Fruit fly (Drosophila melanogaster) whole organism, embryonic: Measurements from ENCODE around the gene miple2.

Experiments used
- B-H1 ChIP-seq: fragments of 200-800 bp; sonication (Bioruptor generic); IDR thresholded peaks from 3 replicates; pipeline ENCODE4 v1.3.6; 2022; ENCODE audit warnings: missing biosample characterization, missing genetic modification characterization
- Blimp-1 ChIP-seq: fragments of 200-800 bp; sonication (Bioruptor generic); optimal IDR thresholded peaks from 3 replicates; lab custom pipeline; 2018; ENCODE audit warnings: missing biosample characterization, missing genetic modification characterization, mild to moderate bottlenecking, moderate library complexity, missing genetic modification reagents
- CG12071 ChIP-seq: fragments of 200-800 bp; sonication (Bioruptor generic); optimal IDR thresholded peaks from 3 replicates; lab custom pipeline; 2018; ENCODE audit warnings: missing biosample characterization, mild to moderate bottlenecking, missing genetic modification characterization
- CG12391 ChIP-seq: fragments of 200-800 bp; sonication (Bioruptor generic); optimal IDR thresholded peaks from 3 replicates; lab custom pipeline; 2018; ENCODE audit warnings: missing biosample characterization, mild to moderate bottlenecking, missing genetic modification characterization, moderate library complexity
- CG31224 ChIP-seq: fragments of 200-800 bp; sonication (Bioruptor generic); IDR thresholded peaks from 2 replicates; pipeline ENCODE4 v1.3.6; 2022; ENCODE audit warnings: missing biosample characterization, missing genetic modification characterization
- CG33213 ChIP-seq: fragments of 200-800 bp; sonication (Bioruptor generic); optimal IDR thresholded peaks from 3 replicates; lab custom pipeline; 2016; ENCODE audit warnings: missing biosample characterization, missing genetic modification characterization
- CG34224 ChIP-seq: fragments of 200-800 bp; sonication (Bioruptor generic); IDR thresholded peaks from 3 replicates; pipeline ENCODE4 v1.3.6; 2022; ENCODE audit warnings: missing biosample characterization, missing genetic modification characterization; ENCODE audit not compliant: partially characterized antibody
- CG5180 ChIP-seq: fragments of 200-800 bp; sonication (Bioruptor generic); optimal IDR thresholded peaks from 3 replicates; lab custom pipeline; 2017; ENCODE audit warnings: missing biosample characterization, missing genetic modification characterization, mild to moderate bottlenecking, moderate library complexity, missing genetic modification reagents
- CG5245 ChIP-seq: fragments of 200-800 bp; sonication (Bioruptor generic); optimal IDR thresholded peaks from 3 replicates; lab custom pipeline; 2016; ENCODE audit warnings: missing biosample characterization, missing genetic modification characterization
- CG6272 ChIP-seq: fragments of 200-800 bp; sonication (Bioruptor generic); IDR thresholded peaks from 2 replicates; pipeline ENCODE4 v1.3.6; 2022; ENCODE audit warnings: missing biosample characterization, missing genetic modification characterization
- CG7271 ChIP-seq: fragments of 200-800 bp; sonication (Bioruptor generic); optimal IDR thresholded peaks from 2 replicates; lab custom pipeline; 2018; ENCODE audit warnings: missing biosample characterization, mild to moderate bottlenecking, missing genetic modification characterization, moderate library complexity
- CG8089 ChIP-seq: fragments of 200-800 bp; sonication (Bioruptor generic); optimal IDR thresholded peaks from 3 replicates; lab custom pipeline; 2016; ENCODE audit warnings: missing biosample characterization, missing genetic modification characterization
- CG8281 ChIP-seq: fragments of 200-800 bp; sonication (Bioruptor generic); optimal IDR thresholded peaks from 2 replicates; lab custom pipeline; 2018; ENCODE audit warnings: missing biosample characterization, mild to moderate bottlenecking, missing genetic modification characterization, moderate library complexity
- Elba2 ChIP-seq: fragments of 200-800 bp; sonication (Bioruptor generic); optimal IDR thresholded peaks from 3 replicates; lab custom pipeline; 2016; ENCODE audit warnings: missing biosample characterization, missing genetic modification characterization
- Fer1 ChIP-seq: fragments of 200-800 bp; sonication (Bioruptor generic); optimal IDR thresholded peaks from 2 replicates; lab custom pipeline; 2017; ENCODE audit warnings: missing biosample characterization, mild to moderate bottlenecking, missing genetic modification characterization
- HmgZ ChIP-seq: fragments of 200-800 bp; sonication (Bioruptor generic); optimal IDR thresholded peaks from 2 replicates; lab custom pipeline; 2018; ENCODE audit warnings: missing biosample characterization, mild to moderate bottlenecking, missing genetic modification characterization
- Jarid2 ChIP-seq: fragments of 200-800 bp; sonication (Bioruptor generic); optimal IDR thresholded peaks from 3 replicates; lab custom pipeline; 2017; ENCODE audit warnings: mild to moderate bottlenecking, missing biosample characterization, missing genetic modification reagents, missing genetic modification characterization
- MBD-R2 ChIP-seq: fragments of 200-800 bp; sonication (Bioruptor generic); IDR thresholded peaks from 2 replicates; pipeline ENCODE4 v1.3.6; 2022; ENCODE audit warnings: missing biosample characterization, missing genetic modification characterization
- Myb ChIP-seq: fragments of 200-800 bp; sonication (Bioruptor generic); optimal IDR thresholded peaks from 2 replicates; lab custom pipeline; 2016; ENCODE audit warnings: missing biosample characterization, missing genetic modification characterization
- NC2α ChIP-seq: fragments of 200-800 bp; sonication (Bioruptor generic); optimal IDR thresholded peaks from 2 replicates; lab custom pipeline; 2016; ENCODE audit warnings: missing biosample characterization, missing genetic modification characterization
- Sin3A ChIP-seq: fragments of >200 bp; optimal IDR thresholded peaks from 2 replicates; lab custom pipeline; 2018
- Sry-β ChIP-seq: fragments of 200-800 bp; sonication (Bioruptor generic); optimal IDR thresholded peaks from 2 replicates; lab custom pipeline; 2018; ENCODE audit warnings: missing biosample characterization, mild to moderate bottlenecking, missing genetic modification characterization, moderate library complexity
- Taf1 ChIP-seq: fragments of 200-800 bp; sonication (Bioruptor generic); IDR thresholded peaks from 2 replicates; pipeline ENCODE4 v1.3.6; 2022; ENCODE audit warnings: missing biosample characterization, missing genetic modification characterization
- aop ChIP-seq: fragments of 200-800 bp; sonication (Bioruptor generic); IDR thresholded peaks from 2 replicates; pipeline ENCODE4 v1.3.6; 2022; ENCODE audit warnings: missing biosample characterization, missing genetic modification characterization
- az2 ChIP-seq: fragments of 200-800 bp; sonication (Bioruptor generic); optimal IDR thresholded peaks from 3 replicates; lab custom pipeline; 2016; ENCODE audit warnings: missing biosample characterization, missing genetic modification characterization
- bcd ChIP-seq: fragments of 200-800 bp; sonication (Bioruptor generic); optimal IDR thresholded peaks from 2 replicates; lab custom pipeline; 2017; ENCODE audit warnings: missing biosample characterization, mild to moderate bottlenecking, missing genetic modification characterization
- cas ChIP-seq: fragments of 200-800 bp; sonication (Bioruptor generic); IDR thresholded peaks from 2 replicates; pipeline ENCODE4 v1.3.6; 2022; ENCODE audit warnings: missing biosample characterization, missing genetic modification characterization
- caup ChIP-seq: fragments of 200-800 bp; sonication (Bioruptor generic); optimal IDR thresholded peaks from 3 replicates; lab custom pipeline; 2017; ENCODE audit warnings: missing biosample characterization, mild to moderate bottlenecking, missing genetic modification characterization, moderate library complexity; ENCODE audit not compliant: severe bottlenecking
- dm ChIP-seq: fragments of 200-800 bp; sonication (Bioruptor generic); optimal IDR thresholded peaks from 3 replicates; lab custom pipeline; 2016; ENCODE audit warnings: missing biosample characterization, missing genetic modification characterization
- ems ChIP-seq: fragments of 200-800 bp; sonication (Bioruptor generic); optimal IDR thresholded peaks from 3 replicates; lab custom pipeline; 2016; ENCODE audit warnings: missing biosample characterization, missing genetic modification characterization
- esg ChIP-seq: fragments of 200-800 bp; sonication (Bioruptor generic); conservative IDR thresholded peaks from 2 replicates; pipeline ENCODE4 v1.3.6; 2022; ENCODE audit warnings: missing biosample characterization, missing genetic modification characterization
- fd102C ChIP-seq: fragments of 200-800 bp; sonication (Bioruptor generic); optimal IDR thresholded peaks from 2 replicates; lab custom pipeline; 2018; ENCODE audit warnings: missing biosample characterization, mild to moderate bottlenecking, missing genetic modification characterization, moderate library complexity
- fd96Cb ChIP-seq: fragments of 200-800 bp; sonication (Bioruptor generic); optimal IDR thresholded peaks from 2 replicates; lab custom pipeline; 2018; ENCODE audit warnings: missing biosample characterization, mild to moderate bottlenecking, missing genetic modification characterization, moderate library complexity
- jigr1 ChIP-seq: fragments of 200-800 bp; sonication (Bioruptor generic); IDR thresholded peaks from 3 replicates; pipeline ENCODE4 v1.3.6; 2022; ENCODE audit warnings: missing biosample characterization, missing genetic modification characterization
- kay ChIP-seq: fragments of 200-800 bp; sonication (Bioruptor generic); optimal IDR thresholded peaks from 2 replicates; lab custom pipeline; 2016; ENCODE audit warnings: missing biosample characterization, missing genetic modification characterization
- klu ChIP-seq: fragments of 200-800 bp; sonication (Bioruptor generic); IDR thresholded peaks from 2 replicates; pipeline ENCODE4 v1.3.6; 2022; ENCODE audit warnings: missing biosample characterization, missing genetic modification characterization
- mirr ChIP-seq: fragments of 200-800 bp; sonication (Bioruptor generic); optimal IDR thresholded peaks from 3 replicates; lab custom pipeline; 2018; ENCODE audit warnings: missing biosample characterization, mild to moderate bottlenecking, missing genetic modification characterization
- org-1 ChIP-seq: fragments of 200-800 bp; sonication (Bioruptor generic); optimal IDR thresholded peaks from 2 replicates; lab custom pipeline; 2017; ENCODE audit warnings: missing biosample characterization, missing genetic modification characterization
- pb ChIP-seq: fragments of 200-800 bp; sonication (Bioruptor generic); optimal IDR thresholded peaks from 3 replicates; lab custom pipeline; 2016; ENCODE audit warnings: missing biosample characterization, missing genetic modification characterization
- pum ChIP-seq: fragments of 200-800 bp; sonication (Bioruptor generic); optimal IDR thresholded peaks from 2 replicates; lab custom pipeline; 2016; ENCODE audit warnings: missing biosample characterization, missing genetic modification characterization
- sd ChIP-seq: fragments of 200-800 bp; sonication (Bioruptor generic); optimal IDR thresholded peaks from 3 replicates; lab custom pipeline; 2018; ENCODE audit warnings: missing biosample characterization, mild to moderate bottlenecking, missing genetic modification characterization, moderate library complexity
- sug ChIP-seq: fragments of 200-800 bp; optimal IDR thresholded peaks from 2 replicates; lab custom pipeline; 2019; ENCODE audit warnings: missing biosample characterization, mild to moderate bottlenecking, missing genetic modification characterization, moderate library complexity

miple2 gene

DNA sequence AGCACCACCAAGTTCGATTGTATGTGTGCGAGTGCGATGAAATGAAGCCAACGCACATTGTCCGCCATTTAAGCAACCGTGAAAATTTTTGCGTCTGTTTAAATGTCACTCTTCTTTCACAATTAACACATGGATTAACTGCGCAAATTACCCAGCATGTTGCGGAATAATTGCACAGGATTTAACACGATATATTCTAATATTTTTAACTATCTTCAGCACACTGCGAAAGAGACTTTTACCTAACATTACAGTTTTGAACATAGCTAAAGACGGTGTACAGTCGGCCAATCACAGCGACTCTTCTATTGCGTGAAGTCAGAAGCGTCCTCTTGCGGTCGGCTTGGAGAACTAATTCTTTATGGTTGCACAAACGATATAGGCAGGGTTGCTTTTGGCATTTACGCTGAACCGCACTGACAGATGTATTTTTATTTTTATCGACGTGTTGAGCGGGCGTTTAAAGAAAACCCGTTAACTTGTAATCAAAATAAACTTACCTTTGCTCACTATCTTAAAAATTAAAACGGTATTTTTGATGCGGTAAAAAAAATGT, 24.3 kb upstream of the miple2 start (continued):
- TF ChIP-seq CG7271 = no peak
- no peak for TF ChIP-seq NC2α (GFP tag; lab: Kevin White, UChicago)
- no peak for TF ChIP-seq jigr1
- TF ChIP-seq Taf1 (GFP tag; lab: Robert Waterston, UW) = no peak
- TF ChIP-seq fd102C (GFP tag; lab: Kevin White, UChicago) = no peak
- TF ChIP-seq CG12071 (GFP tag; lab: Kevin White, UChicago) = no peak
- no peak for TF ChIP-seq kay
- 0 out of 2 replicates have a peak, but pooled peaks have one; percentile 10 for TF ChIP-seq cas (GFP tag; lab: Robert Waterston, UW)
- TF ChIP-seq pum (GFP tag; lab: Kevin White, UChicago) = peak; percentile 19
- no peak for TF ChIP-seq CG8281
- peak; percentile 30 for TF ChIP-seq CG5245 (GFP tag; lab: Kevin White, UChicago)
- TF ChIP-seq caup (GFP tag; lab: Kevin White, UChicago) = no peak
- peak; percentile 87 for TF ChIP-seq HmgZ
- TF ChIP-seq CG31224 (GFP tag; lab: Robert Waterston, UW) = no peak
- TF ChIP-seq Elba2 (GFP tag; lab: Kevin White, UChicago) = no peak
- TF ChIP-seq az2 (GFP tag; lab: Kevin White, UChicago) = peak; percentile 6
- TF ChIP-seq CG6272 (GFP tag; lab: Robert Waterston, UW) = no peak
- TF ChIP-seq sug (tag; lab: Kevin White, UChicago) = no peak
- peak; percentile 98 for TF ChIP-seq Myb (GFP tag; lab: Kevin White, UChicago)
- TF ChIP-seq aop = no peak
- no peak for TF ChIP-seq org-1
- TF ChIP-seq klu (GFP tag; lab: Robert Waterston, UW) = no peak
- TF ChIP-seq Jarid2 = no peak
- TF ChIP-seq MBD-R2 (GFP tag; lab: Robert Waterston, UW) = peak; percentile 55
- no peak for TF ChIP-seq Sry-β (GFP tag; lab: Kevin White, UChicago)
- no peak for TF ChIP-seq bcd
- peak; percentile 9 for TF ChIP-seq Sin3A (lab: Kevin White, UChicago)
- TF ChIP-seq CG8089 (GFP tag; lab: Kevin White, UChicago) = peak; percentile 1
- TF ChIP-seq dm (GFP tag; lab: Kevin White, UChicago) = peak; percentile 76
- no peak for TF ChIP-seq B-H1
- TF ChIP-seq CG5180 (GFP tag; lab: Kevin White, UChicago) = peak; percentile 85
- no peak for TF ChIP-seq Fer1
- TF ChIP-seq sd (tag; lab: Kevin White, UChicago) = no peak
- peak; percentile 89 for TF ChIP-seq CG33213 (GFP tag; lab: Kevin White, UChicago)
- TF ChIP-seq fd96Cb (tag; lab: Kevin White, UChicago) = no peak
- TF ChIP-seq ems = peak; percentile 27
- TF ChIP-seq pb (GFP tag; lab: Kevin White, UChicago) = peak; percentile 36
- TF ChIP-seq esg = no peak
- TF ChIP-seq CG34224 (GFP tag; lab: Robert Waterston, UW) = no peak; the same call in 2 of the 3 replicates
- no peak for TF ChIP-seq Blimp-1 (GFP tag; lab: Kevin White, UChicago)
- TF ChIP-seq CG12391 = no peak
- TF ChIP-seq mirr = no peak
- TF ChIP-seq, all 482 proteins: peak for 206
